Fruit fly (Drosophila melanogaster) whole organism, embryonic: ENCODE data around the gene CG5715.

Source experiments
- BtbVII ChIP-seq: fragments of 200-800 bp; sonication (Bioruptor generic); optimal IDR thresholded peaks from 3 replicates; lab custom pipeline; 2017; ENCODE audit warnings: missing biosample characterization, mild to moderate bottlenecking, missing genetic modification characterization
- CG11504 ChIP-seq: fragments of 200-800 bp; sonication (Bioruptor generic); optimal IDR thresholded peaks from 3 replicates; lab custom pipeline; 2019; ENCODE audit warnings: missing biosample characterization, mild to moderate bottlenecking, missing genetic modification characterization, moderate library complexity
- CG11723 ChIP-seq: fragments of 200-800 bp; sonication (Bioruptor generic); optimal IDR thresholded peaks from 2 replicates; lab custom pipeline; 2017; ENCODE audit warnings: missing biosample characterization, mild to moderate bottlenecking, missing genetic modification characterization
- CG12219 ChIP-seq: fragments of 200-800 bp; sonication (Bioruptor generic); optimal IDR thresholded peaks from 3 replicates; lab custom pipeline; 2018; ENCODE audit warnings: missing biosample characterization, mild to moderate bottlenecking, missing genetic modification characterization
- CG12942 ChIP-seq: fragments of 200-800 bp; sonication (Bioruptor generic); optimal IDR thresholded peaks from 3 replicates; lab custom pipeline; 2016; ENCODE audit warnings: missing biosample characterization, missing genetic modification characterization
- CG15269 ChIP-seq: fragments of 200-800 bp; sonication (Bioruptor generic); optimal IDR thresholded peaks from 2 replicates; lab custom pipeline; 2018; ENCODE audit warnings: missing biosample characterization, mild to moderate bottlenecking, missing genetic modification characterization, moderate library complexity
- CG1602 ChIP-seq: fragments of 200-800 bp; sonication (Bioruptor generic); optimal IDR thresholded peaks from 3 replicates; lab custom pipeline; 2016; ENCODE audit warnings: missing biosample characterization, missing genetic modification characterization
- CG17385 ChIP-seq: fragments of 200-800 bp; sonication (Bioruptor generic); optimal IDR thresholded peaks from 3 replicates; lab custom pipeline; 2018; ENCODE audit warnings: missing biosample characterization, mild to moderate bottlenecking, missing genetic modification characterization
- CG18262 ChIP-seq: fragments of 200-800 bp; optimal IDR thresholded peaks from 3 replicates; lab custom pipeline; 2019; ENCODE audit warnings: missing biosample characterization, mild to moderate bottlenecking, missing genetic modification characterization, moderate library complexity
- CG18599 ChIP-seq: fragments of 200-800 bp; sonication (Bioruptor generic); optimal IDR thresholded peaks from 3 replicates; lab custom pipeline; 2017; ENCODE audit warnings: missing biosample characterization, missing genetic modification characterization, mild to moderate bottlenecking, moderate library complexity, missing genetic modification reagents
- CG31365 ChIP-seq: fragments of 200-800 bp; sonication (Bioruptor generic); optimal IDR thresholded peaks from 2 replicates; lab custom pipeline; 2018; ENCODE audit warnings: missing biosample characterization, mild to moderate bottlenecking, missing genetic modification characterization
- CG34224 ChIP-seq: fragments of 200-800 bp; sonication (Bioruptor generic); IDR thresholded peaks from 3 replicates; pipeline ENCODE4 v1.3.6; 2022; ENCODE audit warnings: missing biosample characterization, missing genetic modification characterization; ENCODE audit not compliant: partially characterized antibody
- CG4617 ChIP-seq: fragments of 200-800 bp; sonication (Bioruptor generic); optimal IDR thresholded peaks from 3 replicates; lab custom pipeline; 2016; ENCODE audit warnings: missing biosample characterization, missing genetic modification characterization, borderline replicate concordance
- CG4730 ChIP-seq: fragments of 200-800 bp; sonication (Bioruptor generic); IDR thresholded peaks from 2 replicates; pipeline ENCODE4 v1.3.6; 2022; ENCODE audit warnings: missing biosample characterization, missing genetic modification characterization
- CG6175 ChIP-seq: fragments of 200-800 bp; sonication (Bioruptor generic); IDR thresholded peaks from 3 replicates; pipeline ENCODE4 v1.3.6; 2022; ENCODE audit warnings: missing biosample characterization, missing genetic modification characterization
- CG7271 ChIP-seq: fragments of 200-800 bp; sonication (Bioruptor generic); optimal IDR thresholded peaks from 2 replicates; lab custom pipeline; 2018; ENCODE audit warnings: missing biosample characterization, mild to moderate bottlenecking, missing genetic modification characterization, moderate library complexity
- CG9797 ChIP-seq: fragments of 200-800 bp; sonication (Bioruptor generic); optimal IDR thresholded peaks from 3 replicates; lab custom pipeline; 2018; ENCODE audit warnings: missing biosample characterization, mild to moderate bottlenecking, missing genetic modification characterization
- CTCF ChIP-seq: fragments of 200-800 bp; sonication (Bioruptor generic); optimal IDR thresholded peaks from 2 replicates; lab custom pipeline; 2017; ENCODE audit warnings: missing biosample characterization, mild to moderate bottlenecking, missing genetic modification characterization, moderate library complexity
- Camta ChIP-seq: fragments of 200-800 bp; sonication (Bioruptor generic); optimal IDR thresholded peaks from 2 replicates; lab custom pipeline; 2016; ENCODE audit warnings: missing biosample characterization, missing genetic modification characterization
- Dbx ChIP-seq: fragments of 200-800 bp; sonication (Bioruptor generic); IDR thresholded peaks from 3 replicates; pipeline ENCODE4 v1.3.6; 2022; ENCODE audit warnings: missing biosample characterization, missing genetic modification characterization
- Dref ChIP-seq: fragments of 200-800 bp; sonication (Bioruptor generic); IDR thresholded peaks from 2 replicates; pipeline ENCODE4 v1.3.6; 2022; ENCODE audit warnings: missing biosample characterization, missing genetic modification characterization
- HLH54F ChIP-seq: fragments of 200-800 bp; sonication (Bioruptor generic); optimal IDR thresholded peaks from 3 replicates; lab custom pipeline; 2016; ENCODE audit warnings: missing biosample characterization, missing genetic modification characterization
- Hr3 ChIP-seq: fragments of 200-800 bp; sonication (Bioruptor generic); optimal IDR thresholded peaks from 3 replicates; lab custom pipeline; 2016; ENCODE audit warnings: missing biosample characterization, missing genetic modification characterization
- Kr ChIP-seq: fragments of 200-800 bp; sonication (Bioruptor generic); optimal IDR thresholded peaks from 2 replicates; lab custom pipeline; 2017; ENCODE audit warnings: missing biosample characterization, mild to moderate bottlenecking, missing genetic modification characterization
- Lpt ChIP-seq: fragments of >200 bp; optimal IDR thresholded peaks from 2 replicates; lab custom pipeline; 2018; ENCODE audit warnings: missing biosample characterization, missing genetic modification characterization
- Myb ChIP-seq: fragments of 200-800 bp; sonication (Bioruptor generic); optimal IDR thresholded peaks from 2 replicates; lab custom pipeline; 2016; ENCODE audit warnings: missing biosample characterization, missing genetic modification characterization
- NC2α ChIP-seq: fragments of 200-800 bp; sonication (Bioruptor generic); optimal IDR thresholded peaks from 2 replicates; lab custom pipeline; 2016; ENCODE audit warnings: missing biosample characterization, missing genetic modification characterization
- NC2β ChIP-seq: fragments of 200-800 bp; sonication (Bioruptor generic); optimal IDR thresholded peaks from 2 replicates; lab custom pipeline; 2016; ENCODE audit warnings: missing biosample characterization, missing genetic modification characterization
- Poxn ChIP-seq: fragments of 200-800 bp; sonication (Bioruptor generic); IDR thresholded peaks from 2 replicates; pipeline ENCODE4 v1.3.6; 2022; ENCODE audit warnings: missing biosample characterization, missing genetic modification characterization
- Side ChIP-seq: fragments of 200-800 bp; sonication (Bioruptor generic); optimal IDR thresholded peaks from 2 replicates; lab custom pipeline; 2016; ENCODE audit warnings: missing biosample characterization, missing genetic modification characterization
- Sin3A ChIP-seq: fragments of >200 bp; optimal IDR thresholded peaks from 2 replicates; lab custom pipeline; 2018
- Ssrp ChIP-seq: fragments of 200-800 bp; sonication (Bioruptor generic); optimal IDR thresholded peaks from 2 replicates; lab custom pipeline; 2018; ENCODE audit warnings: missing biosample characterization, mild to moderate bottlenecking, missing genetic modification characterization, moderate library complexity
- Usf ChIP-seq: fragments of 200-800 bp; sonication (Bioruptor generic); optimal IDR thresholded peaks from 2 replicates; lab custom pipeline; 2017; ENCODE audit warnings: missing genotype, missing biosample characterization, missing genetic modification characterization
- ara ChIP-seq: fragments of 200-800 bp; sonication (Bioruptor generic); IDR thresholded peaks from 2 replicates; pipeline ENCODE4 v1.3.6; 2022; ENCODE audit warnings: missing biosample characterization, missing genetic modification characterization
- ase ChIP-seq: fragments of 200-800 bp; sonication (Bioruptor generic); IDR thresholded peaks from 3 replicates; pipeline ENCODE4 v1.3.6; 2022; ENCODE audit warnings: missing biosample characterization, missing genetic modification characterization
- cato ChIP-seq: fragments of 200-800 bp; sonication (Bioruptor generic); optimal IDR thresholded peaks from 2 replicates; lab custom pipeline; 2016; ENCODE audit warnings: missing biosample characterization, missing genetic modification characterization, borderline replicate concordance
- chm ChIP-seq: fragments of 200-800 bp; sonication (Bioruptor generic); IDR thresholded peaks from 2 replicates; pipeline ENCODE4 v1.3.6; 2022; ENCODE audit warnings: missing biosample characterization, missing genetic modification characterization
- crc ChIP-seq: fragments of 200-800 bp; sonication (Bioruptor generic); optimal IDR thresholded peaks from 2 replicates; lab custom pipeline; 2016; ENCODE audit warnings: missing biosample characterization, missing genetic modification characterization
- crol ChIP-seq: fragments of 200-800 bp; sonication (Bioruptor generic); IDR thresholded peaks from 2 replicates; pipeline ENCODE4 v1.3.6; 2022; ENCODE audit warnings: missing biosample characterization, missing genetic modification characterization
- exex ChIP-seq: fragments of 200-800 bp; sonication (Bioruptor generic); optimal IDR thresholded peaks from 4 replicates; lab custom pipeline; 2018; ENCODE audit warnings: missing biosample characterization, mild to moderate bottlenecking, missing genetic modification characterization, moderate library complexity
- eyg ChIP-seq: fragments of 200-800 bp; sonication (Bioruptor generic); optimal IDR thresholded peaks from 3 replicates; lab custom pipeline; 2016; ENCODE audit warnings: missing biosample characterization, missing genetic modification characterization
- fd64A ChIP-seq: fragments of 200-800 bp; sonication (Bioruptor generic); optimal IDR thresholded peaks from 3 replicates; lab custom pipeline; 2018; ENCODE audit warnings: missing biosample characterization, mild to moderate bottlenecking, missing genetic modification characterization
- gfzf ChIP-seq: fragments of 200-800 bp; sonication (Bioruptor generic); optimal IDR thresholded peaks from 2 replicates; lab custom pipeline; 2016; ENCODE audit warnings: missing biosample characterization, mild to moderate bottlenecking, missing genetic modification characterization, moderate library complexity
- luna ChIP-seq: fragments of 200-800 bp; sonication (Bioruptor generic); optimal IDR thresholded peaks from 2 replicates; lab custom pipeline; 2016; ENCODE audit warnings: missing biosample characterization, missing genetic modification characterization
- mirr ChIP-seq: fragments of 200-800 bp; sonication (Bioruptor generic); optimal IDR thresholded peaks from 3 replicates; lab custom pipeline; 2018; ENCODE audit warnings: missing biosample characterization, mild to moderate bottlenecking, missing genetic modification characterization
- odd ChIP-seq: fragments of 200-800 bp; sonication (Bioruptor generic); optimal IDR thresholded peaks from 2 replicates; lab custom pipeline; 2017; ENCODE audit warnings: missing biosample characterization, mild to moderate bottlenecking, missing genetic modification characterization
- pfk ChIP-seq: fragments of 200-800 bp; sonication (Bioruptor generic); optimal IDR thresholded peaks from 2 replicates; lab custom pipeline; 2018; ENCODE audit warnings: missing biosample characterization, mild to moderate bottlenecking, missing genetic modification characterization, moderate library complexity
- prd ChIP-seq, 3 experiments: fragments of >200 bp in 2 of 3; fragments of 200-800 bp in 1 of 3; sonication (Bioruptor generic) in 1 of 3; optimal IDR thresholded peaks in 2 of 3; IDR thresholded peaks in 1 of 3; 2 replicates in 2 of 3; 3 replicates in 1 of 3; pipeline versions ENCODE4 v1.3.6 to Lab custom; 2017 to 2022; ENCODE audit warnings: missing biosample characterization in 1 of 3, missing genetic modification characterization in 1 of 3
- ranshi ChIP-seq: fragments of 200-800 bp; sonication (Bioruptor generic); IDR thresholded peaks from 2 replicates; pipeline ENCODE4 v1.3.6; 2022; ENCODE audit warnings: missing biosample characterization, missing genetic modification characterization
- tin ChIP-seq: fragments of 200-800 bp; sonication (Bioruptor generic); optimal IDR thresholded peaks from 3 replicates; lab custom pipeline; 2016; ENCODE audit warnings: missing biosample characterization, missing genetic modification characterization
- trem ChIP-seq: fragments of 200-800 bp; optimal IDR thresholded peaks from 3 replicates; lab custom pipeline; 2019; ENCODE audit warnings: missing biosample characterization, mild to moderate bottlenecking, missing genetic modification characterization, moderate library complexity
- wor ChIP-seq: fragments of 200-800 bp; sonication (Bioruptor generic); IDR thresholded peaks from 2 replicates; pipeline ENCODE4 v1.3.6; 2022; ENCODE audit warnings: missing biosample characterization, missing genetic modification characterization
- zfh1 ChIP-seq: fragments of 200-800 bp; sonication (Bioruptor generic); IDR thresholded peaks from 3 replicates; pipeline ENCODE4 v1.3.6; 2022; ENCODE audit warnings: missing biosample characterization, missing genetic modification characterization

CG5715 gene

dm6 chr3R:24283582-24284085 lies 10.6 kb downstream of the CG5715 start, which contains the start of gene CG6356 (continued):
- no peak for TF ChIP-seq fd64A (GFP tag; lab: Kevin White, UChicago)
- TF ChIP-seq tin (GFP tag; lab: Kevin White, UChicago) = no peak
- no peak for TF ChIP-seq Myb
- no peak for TF ChIP-seq prd (optimal IDR thresholded peaks at IDR 0.05; lab: Kevin White, UChicago)
- TF ChIP-seq prd (GFP tag; IDR thresholded peaks at IDR 0.05; lab: Robert Waterston, UW) = no peak
- no peak for TF ChIP-seq CG15269 (tag; lab: Kevin White, UChicago)
- TF ChIP-seq NC2α (GFP tag; lab: Kevin White, UChicago) = no peak
- no peak for TF ChIP-seq Camta (GFP tag; lab: Kevin White, UChicago)
- no peak for TF ChIP-seq Ssrp (tag; lab: Kevin White, UChicago)
- 0 out of 3 replicates have a peak, but pooled peaks have one; percentile 23 for TF ChIP-seq CG6175 (GFP tag; lab: Robert Waterston, UW)
- TF ChIP-seq luna (GFP tag; lab: Kevin White, UChicago) = no peak
- no peak for TF ChIP-seq CG31365 (tag; lab: Kevin White, UChicago)
- TF ChIP-seq CG4730 (GFP tag; lab: Robert Waterston, UW) = no peak
- no peak for TF ChIP-seq CG17385 (GFP tag; lab: Kevin White, UChicago)
- TF ChIP-seq CG34224 (GFP tag; lab: Robert Waterston, UW) = no peak
- no peak for TF ChIP-seq exex
- TF ChIP-seq zfh1 = no peak
- TF ChIP-seq CG12219 (GFP tag; lab: Kevin White, UChicago) = no peak
- TF ChIP-seq crol (GFP tag; lab: Robert Waterston, UW) = peak; percentile 99
- TF ChIP-seq Dbx (GFP tag; lab: Robert Waterston, UW) = no peak
- TF ChIP-seq ara (GFP tag; lab: Robert Waterston, UW) = no peak
- TF ChIP-seq gfzf = no peak
- TF ChIP-seq Usf = no peak
- 0 out of 2 replicates have a peak, but pooled peaks have one; percentile 6 for TF ChIP-seq Dref (GFP tag; lab: Robert Waterston, UW)
- TF ChIP-seq CG18599 (GFP tag; lab: Kevin White, UChicago) = peak; percentile 5
- peak; percentile 44 for TF ChIP-seq CG11504 (tag; lab: Kevin White, UChicago)
- no peak for TF ChIP-seq crc (GFP tag; lab: Kevin White, UChicago)
- TF ChIP-seq eyg (GFP tag; lab: Kevin White, UChicago) = no peak
- no peak for TF ChIP-seq cato (GFP tag; lab: Kevin White, UChicago)
- no peak for TF ChIP-seq Poxn (GFP tag; lab: Robert Waterston, UW)
- no peak for TF ChIP-seq CG11723 (GFP tag; lab: Kevin White, UChicago)
- TF ChIP-seq odd (GFP tag; lab: Kevin White, UChicago) = no peak
- TF ChIP-seq pfk = no peak
- no peak for TF ChIP-seq ase
- TF ChIP-seq CG12942 = no peak
- TF ChIP-seq Hr3 (GFP tag; lab: Kevin White, UChicago) = no peak
- no peak for TF ChIP-seq NC2β (GFP tag; lab: Kevin White, UChicago)
- TF ChIP-seq mirr (GFP tag; lab: Kevin White, UChicago) = peak; percentile 5
- TF ChIP-seq Sin3A (lab: Kevin White, UChicago) = no peak
- TF ChIP-seq trem (tag; lab: Kevin White, UChicago) = no peak
- no peak for TF ChIP-seq Side (GFP tag; lab: Kevin White, UChicago)
- TF ChIP-seq CTCF (GFP tag; lab: Kevin White, UChicago) = no peak
- no peak for TF ChIP-seq CG4617
- TF ChIP-seq CG1602 (GFP tag; lab: Kevin White, UChicago) = no peak
- TF ChIP-seq ranshi (GFP tag; lab: Robert Waterston, UW) = no peak
- no peak for TF ChIP-seq Kr (GFP tag; lab: Kevin White, UChicago)
- TF ChIP-seq wor (GFP tag; lab: Robert Waterston, UW) = no peak
- no peak for TF ChIP-seq CG9797 (GFP tag; lab: Kevin White, UChicago)
- no peak for TF ChIP-seq HLH54F (GFP tag; lab: Kevin White, UChicago)
- TF ChIP-seq BtbVII (GFP tag; lab: Kevin White, UChicago) = no peak
- no peak for TF ChIP-seq CG7271 (tag; lab: Kevin White, UChicago)
- no peak for TF ChIP-seq chm (GFP tag; lab: Robert Waterston, UW)
- TF ChIP-seq Lpt (GFP tag; lab: Kevin White, UChicago) = no peak
- TF ChIP-seq CG18262 = no peak
